Worm (Caenorhabditis elegans) whole organism, L1 larva: ENCODE results near the gene F27D9.7.

Experiments used
- C34B4.2 ChIP-seq: sonication (generic microtip); optimal IDR thresholded peaks from 2 replicates; lab custom pipeline; 2017; ENCODE audit warnings: mild to moderate bottlenecking, missing genetic modification characterization, missing compliant biosample characterization
- Y116A8C.19 ChIP-seq: sonication (generic microtip); optimal IDR thresholded peaks from 2 replicates; lab custom pipeline; 2016; ENCODE audit warnings: missing compliant biosample characterization, missing genetic modification characterization, borderline replicate concordance
- aha-1 ChIP-seq: fragments of 150-350 bp; optimal IDR thresholded peaks from 2 replicates; lab custom pipeline; 2014; ENCODE audit warnings: missing biosample characterization, missing genetic modification characterization
- ceh-8 ChIP-seq: fragments of 200-800 bp; sonication (Bioruptor generic); optimal IDR thresholded peaks from 2 replicates; lab custom pipeline; 2018; ENCODE audit warnings: mild to moderate bottlenecking, missing genetic modification characterization, moderate library complexity, missing compliant biosample characterization
- ceh-90 ChIP-seq: sonication (generic microtip); optimal IDR thresholded peaks from 2 replicates; lab custom pipeline; 2016; ENCODE audit warnings: missing genetic modification characterization, missing compliant biosample characterization
- dsc-1 ChIP-seq: sonication (generic microtip); optimal IDR thresholded peaks from 2 replicates; lab custom pipeline; 2016; ENCODE audit warnings: mild to moderate bottlenecking, missing genetic modification characterization, missing compliant biosample characterization
- efl-1 ChIP-seq, 4 experiments: fragments of 150-350 bp; optimal IDR thresholded peaks in 3 of 4; peaks in 1 of 4; 1 replicate in 1 of 4; 2 replicates in 3 of 4; lab custom pipeline; 2014; ENCODE audit warnings: missing biosample characterization in 2 of 4, missing genetic modification characterization in 2 of 4, missing genetic modification reagents in 2 of 4
- efl-3 ChIP-seq: fragments of 200-800 bp; sonication (Bioruptor generic); optimal IDR thresholded peaks from 2 replicates; lab custom pipeline; 2018; ENCODE audit warnings: mild to moderate bottlenecking, missing genetic modification characterization, missing compliant biosample characterization
- egl-13 ChIP-seq: sonication (generic microtip); optimal IDR thresholded peaks from 2 replicates; lab custom pipeline; 2016; ENCODE audit warnings: missing genotype, missing genetic modification reagents, missing genetic modification characterization, missing compliant biosample characterization
- elt-3 ChIP-seq, 6 experiments: fragments of 150-350 bp in 1 of 6; sonication (generic microtip); optimal IDR thresholded peaks; 2 replicates each; lab custom pipeline; 2017 to 2018; ENCODE audit warnings: missing biosample characterization in 6 of 6, missing genetic modification characterization in 6 of 6, inconsistent platforms in 1 of 6
- ets-5 ChIP-seq: fragments of 200-800 bp; sonication (Bioruptor generic); IDR thresholded peaks from 2 replicates; pipeline ENCODE4 v1.3.6; 2022; ENCODE audit warnings: missing genetic modification characterization, missing compliant biosample characterization
- fkh-8 ChIP-seq: sonication (generic microtip); optimal IDR thresholded peaks from 2 replicates; lab custom pipeline; 2016; ENCODE audit warnings: mild to moderate bottlenecking, missing genetic modification characterization, missing compliant biosample characterization
- hpl-2 ChIP-seq: fragments of 150-350 bp; optimal IDR thresholded peaks from 2 replicates; lab custom pipeline; 2014; ENCODE audit warnings: missing biosample characterization, missing genetic modification reagents, missing genetic modification characterization
- irx-1 ChIP-seq: sonication (generic microtip); optimal IDR thresholded peaks from 2 replicates; lab custom pipeline; 2016; ENCODE audit warnings: missing genetic modification characterization, missing compliant biosample characterization
- lin-13 ChIP-seq: fragments of 150-350 bp; optimal IDR thresholded peaks from 2 replicates; lab custom pipeline; 2014; ENCODE audit warnings: missing biosample characterization, missing genetic modification reagents, missing genetic modification characterization
- lin-14 ChIP-seq: fragments of 200-800 bp; sonication (Bioruptor generic); optimal IDR thresholded peaks from 2 replicates; lab custom pipeline; 2018; ENCODE audit warnings: mild to moderate bottlenecking, missing genetic modification characterization, moderate library complexity, missing compliant biosample characterization
- lin-15B ChIP-seq: fragments of 150-350 bp; sonication (generic microtip); optimal IDR thresholded peaks from 3 replicates; lab custom pipeline; 2014; ENCODE audit warnings: missing biosample characterization, missing genetic modification characterization
- lin-35 ChIP-seq, 2 experiments: fragments of 150-350 bp; optimal IDR thresholded peaks; 2 replicates each; lab custom pipeline; 2014; ENCODE audit warnings: missing biosample characterization in 2 of 2, missing genetic modification characterization in 2 of 2, missing genetic modification reagents in 2 of 2
- lin-39 ChIP-seq: fragments of 150-350 bp; optimal IDR thresholded peaks from 2 replicates; lab custom pipeline; 2014; ENCODE audit warnings: missing biosample characterization, missing genetic modification reagents, missing genetic modification characterization
- lir-3 ChIP-seq: sonication (generic microtip); optimal IDR thresholded peaks from 2 replicates; lab custom pipeline; 2016; ENCODE audit warnings: mild to moderate bottlenecking, missing genetic modification characterization, moderate library complexity, missing compliant biosample characterization; ENCODE audit not compliant: poor library complexity
- mab-9 ChIP-seq: fragments of 200-800 bp; sonication (Bioruptor generic); IDR thresholded peaks from 2 replicates; pipeline ENCODE4 v1.3.6; 2022; ENCODE audit warnings: missing genetic modification reagents, missing genetic modification characterization, missing compliant biosample characterization
- mdl-1 ChIP-seq, 2 experiments: fragments of 150-350 bp; optimal IDR thresholded peaks; 2 replicates each; lab custom pipeline; 2014 to 2017; ENCODE audit warnings: missing biosample characterization in 2 of 2, missing genetic modification characterization in 2 of 2, inconsistent platforms in 1 of 2
- mep-1 ChIP-seq: fragments of 150-350 bp; optimal IDR thresholded peaks from 2 replicates; lab custom pipeline; 2014; ENCODE audit warnings: missing biosample characterization, missing genetic modification characterization
- nhr-19 ChIP-seq: fragments of 200-800 bp; sonication (Bioruptor generic); conservative IDR thresholded peaks from 2 replicates; pipeline ENCODE4 v1.3.6; 2022; ENCODE audit warnings: missing genetic modification characterization, missing compliant biosample characterization
- nhr-28 ChIP-seq: fragments of 150-350 bp; optimal IDR thresholded peaks from 2 replicates; lab custom pipeline; 2014; ENCODE audit warnings: missing biosample characterization, missing genetic modification characterization
- nhr-47 ChIP-seq: sonication (generic microtip); optimal IDR thresholded peaks from 2 replicates; lab custom pipeline; 2016; ENCODE audit warnings: mild to moderate bottlenecking, missing genetic modification characterization, moderate library complexity, missing compliant biosample characterization
- nhr-84 ChIP-seq: sonication (generic microtip); optimal IDR thresholded peaks from 2 replicates; lab custom pipeline; 2017; ENCODE audit warnings: missing biosample characterization, missing genetic modification characterization
- nhr-85 ChIP-seq: sonication (generic microtip); peaks from one replicate; lab custom pipeline; 2016; ENCODE audit warnings: missing genetic modification characterization, inconsistent platforms, missing compliant biosample characterization
- pax-3 ChIP-seq: fragments of 200-800 bp; sonication (Bioruptor generic); optimal IDR thresholded peaks from 2 replicates; lab custom pipeline; 2018; ENCODE audit warnings: mild to moderate bottlenecking, missing genetic modification characterization, moderate library complexity, missing compliant biosample characterization
- snpc-4 ChIP-seq: fragments of 150-350 bp; optimal IDR thresholded peaks from 2 replicates; lab custom pipeline; 2014; ENCODE audit warnings: missing biosample characterization, missing genetic modification characterization
- snu-23 ChIP-seq: sonication (generic microtip); optimal IDR thresholded peaks from 2 replicates; lab custom pipeline; 2016; ENCODE audit warnings: missing genetic modification characterization, missing compliant biosample characterization
- tbx-2 ChIP-seq: sonication (generic microtip); optimal IDR thresholded peaks from 2 replicates; lab custom pipeline; 2016; ENCODE audit warnings: missing genetic modification characterization, missing compliant biosample characterization
- unc-130 ChIP-seq: fragments of 150-350 bp; optimal IDR thresholded peaks from 2 replicates; lab custom pipeline; 2017; ENCODE audit warnings: missing biosample characterization, missing genetic modification characterization, inconsistent platforms
- unc-30 ChIP-seq: sonication (generic microtip); optimal IDR thresholded peaks from 2 replicates; lab custom pipeline; 2017; ENCODE audit warnings: missing biosample characterization, missing genetic modification characterization
- unc-62 ChIP-seq: fragments of 150-350 bp; optimal IDR thresholded peaks from 2 replicates; lab custom pipeline; 2014; ENCODE audit warnings: missing biosample characterization, missing genetic modification reagents, missing genetic modification characterization
- vab-15 ChIP-seq: sonication (generic microtip); optimal IDR thresholded peaks from 2 replicates; lab custom pipeline; 2017; ENCODE audit warnings: missing genotype, mild to moderate bottlenecking, missing genetic modification characterization, missing compliant biosample characterization
- zip-4 ChIP-seq: fragments of 200-800 bp; sonication (Bioruptor generic); optimal IDR thresholded peaks from 2 replicates; lab custom pipeline; 2018; ENCODE audit warnings: mild to moderate bottlenecking, missing genetic modification characterization, moderate library complexity, missing compliant biosample characterization
- ztf-11 ChIP-seq, 2 experiments: sonication (generic microtip); optimal IDR thresholded peaks; 2 replicates each; lab custom pipeline; 2016 to 2017; ENCODE audit warnings: missing genetic modification characterization in 2 of 2, missing biosample characterization in 1 of 2, missing compliant biosample characterization in 1 of 2

Gene F27D9.7

DNA sequence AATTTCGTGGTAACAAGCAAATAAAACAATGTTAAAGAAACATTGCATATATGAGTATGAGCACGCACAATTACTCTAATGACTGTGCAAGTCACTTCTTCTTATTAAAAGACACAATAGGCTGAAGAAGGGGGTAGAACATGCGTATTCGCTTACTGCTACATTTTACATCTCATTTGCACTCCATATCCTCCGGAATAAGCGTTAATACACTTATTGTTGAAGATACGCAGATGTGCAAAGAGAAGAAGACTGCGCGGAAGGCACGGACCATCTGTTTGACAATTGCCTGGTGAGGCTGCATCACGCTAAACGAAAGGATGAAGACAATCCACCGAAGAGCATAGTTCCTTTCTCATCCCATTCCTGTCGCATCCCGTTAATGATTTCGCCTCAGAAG is 42.3 kb upstream of the F27D9.7 start:
- no peak for TF ChIP-seq ztf-11 (tag; optimal IDR thresholded peaks at IDR 0.05; lab: Kevin White, UChicago)
- TF ChIP-seq snpc-4 (tag; lab: Kevin White, UChicago): no peak
- TF ChIP-seq lin-14 (GFP tag; lab: Kevin White, UChicago): peak; percentile 37
- no peak for TF ChIP-seq nhr-28 (tag; lab: Kevin White, UChicago)
- TF ChIP-seq, all 84 proteins: peak for 1

- no peak for TF ChIP-seq lin-39 (tag; lab: Kevin White, UChicago)
- TF ChIP-seq elt-3 (tag; optimal IDR thresholded peaks at IDR 0.05; lab: Kevin White, UChicago): no peak
- TF ChIP-seq pax-3 (tag; lab: Kevin White, UChicago): no peak
These were observed 40.1 kb upstream of the F27D9.7 start, which contains the start of gene K09F5.4 for ce11 chrX:7710643-7711042. Gene K09F5.4 (minus strand): TSS chrX:7710743.

ce11 chrX:7710187-7710586 is 39.6 kb upstream of the F27D9.7 start:
- TF ChIP-seq lin-14 (GFP tag; lab: Kevin White, UChicago) (peak; percentile 57), mab-9 (0 out of 2 replicates have a peak, but pooled peaks have one; percentile 30), fkh-8 (tag; lab: Kevin White, UChicago) (peak; percentile 44), C34B4.2 (no peak), egl-13 (no peak)

DNA sequence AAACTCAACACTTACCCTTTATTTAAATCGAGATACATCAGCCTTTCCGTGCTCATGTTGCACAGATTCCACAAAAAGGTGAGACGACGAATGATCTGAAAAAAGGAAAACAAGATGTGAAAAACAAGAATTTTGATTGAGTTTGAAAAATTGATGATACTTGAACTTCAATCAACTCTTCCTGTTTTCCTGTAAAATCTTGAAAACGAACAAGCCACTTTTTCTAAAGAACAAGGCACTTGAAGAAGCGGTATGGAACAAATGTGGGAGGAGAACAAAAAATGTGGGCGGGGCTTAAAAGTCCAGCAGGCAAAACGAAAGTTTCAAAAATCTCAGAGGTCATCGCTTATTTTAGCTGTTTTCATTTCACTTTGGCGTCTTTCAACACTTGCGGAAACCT is 36.5 kb upstream of the F27D9.7 start, which contains the start of gene kvs-1:
Gene kvs-1 (minus strand): TSS at position 101 of the 400 bp plus-strand sequence.
- TF ChIP-seq lin-35 (GFP tag; optimal IDR thresholded peaks at IDR 0.05; lab: Kevin White, UChicago) (no peak), nhr-84 (no peak), efl-1 (optimal IDR thresholded peaks at IDR 0.05; lab: Kevin White, UChicago) (no peak), efl-1 (GFP tag; optimal IDR thresholded peaks at IDR 0.05 in 1 of 2; lab: Kevin White, UChicago) (peak in 1 of 2 experiments; percentile 49), lin-13 (GFP tag; lab: Kevin White, UChicago) (no peak)

ce11 chrX:7703863-7704262 is 33.3 kb upstream of the F27D9.7 start:
- TF ChIP-seq efl-1 (optimal IDR thresholded peaks at IDR 0.05; lab: Kevin White, UChicago) (no peak), efl-1 (GFP tag; optimal IDR thresholded peaks at IDR 0.05 in 1 of 2; lab: Kevin White, UChicago) (peak in 1 of 2 experiments; percentile 51), lir-3 (tag; lab: Kevin White, UChicago) (no peak)

DNA sequence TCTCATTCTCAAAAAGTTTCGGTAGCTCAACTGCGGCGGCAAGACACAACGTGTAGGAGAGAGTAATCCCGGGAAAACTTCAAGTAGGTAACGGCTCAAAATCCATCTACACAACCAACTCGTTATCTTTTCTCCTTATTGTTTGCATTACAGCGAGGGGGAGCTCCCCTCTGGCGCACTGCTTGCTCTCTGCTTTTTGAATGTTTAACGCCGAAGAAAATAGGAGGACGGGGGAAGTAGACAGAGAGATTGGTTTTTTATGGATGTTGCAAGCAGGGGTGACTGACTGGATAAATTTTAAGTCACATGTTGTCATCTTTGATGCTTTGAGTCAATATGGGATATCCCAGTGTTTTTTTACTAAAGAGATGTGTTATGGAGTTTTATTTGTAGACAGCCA is 19.0 kb upstream of the F27D9.7 start:
- peak; percentile 11 for TF ChIP-seq dsc-1 (tag; lab: Kevin White, UChicago)
- no peak for TF ChIP-seq nhr-47
- TF ChIP-seq fkh-8 (tag; lab: Kevin White, UChicago): no peak
- no peak for TF ChIP-seq efl-1 (optimal IDR thresholded peaks at IDR 0.05; lab: Kevin White, UChicago)
- TF ChIP-seq efl-1 (GFP tag; optimal IDR thresholded peaks at IDR 0.05 in 1 of 2; lab: Kevin White, UChicago): peak in 1 of 2 experiments; percentile 13
- no peak for TF ChIP-seq lin-15B (tag; lab: Kevin White, UChicago)
- TF ChIP-seq C34B4.2: no peak
- TF ChIP-seq tbx-2 (tag; lab: Kevin White, UChicago): peak; percentile 9
- no peak for TF ChIP-seq snu-23 (GFP tag; lab: Kevin White, UChicago)
- TF ChIP-seq aha-1: no peak
- no peak for TF ChIP-seq unc-130 (tag; lab: Kevin White, UChicago)
- peak; percentile 51 for TF ChIP-seq lin-14 (GFP tag; lab: Kevin White, UChicago)

DNA sequence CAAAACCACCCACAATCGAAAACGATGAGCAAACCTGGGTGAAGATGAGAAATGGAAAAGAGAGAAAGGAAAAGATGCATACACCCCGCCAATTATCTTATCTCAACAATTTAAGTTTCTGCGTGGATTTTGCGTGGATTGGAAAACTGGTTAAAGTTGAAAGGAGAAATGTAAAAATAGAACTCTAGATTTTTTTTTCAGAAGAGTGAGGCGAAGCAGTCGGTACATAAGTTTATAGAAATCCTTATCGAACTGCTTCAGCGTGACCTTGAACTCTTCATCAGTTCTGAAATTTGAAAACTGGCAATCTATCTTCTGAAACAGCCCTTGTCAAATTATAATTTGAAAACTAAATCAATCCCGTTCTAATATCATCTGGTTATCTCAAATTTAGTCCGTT is 18.6 kb upstream of the F27D9.7 start, which contains the start of gene clik-2:
Gene clik-2 (minus strand): TSS at position 101 of the 400 bp plus-strand sequence.
- TF ChIP-seq hpl-2 (no peak), snpc-4 (tag; lab: Kevin White, UChicago) (no peak), nhr-19 (no peak), nhr-28 (tag; lab: Kevin White, UChicago) (no peak), irx-1 (tag; lab: Kevin White, UChicago) (no peak), ceh-90 (tag; lab: Kevin White, UChicago) (no peak), mdl-1 (tag; optimal IDR thresholded peaks at IDR 0.05; lab: Kevin White, UChicago) (no peak), ceh-8 (no peak), Y116A8C.19 (tag; lab: Kevin White, UChicago) (no peak), lin-39 (tag; lab: Kevin White, UChicago) (no peak), zip-4 (no peak), unc-30 (tag; lab: Kevin White, UChicago) (no peak), efl-3 (no peak), ets-5 (GFP tag; lab: Robert Waterston, UW) (no peak), vab-15 (no peak), nhr-85 (tag; lab: Kevin White, UChicago) (no peak), tbx-2 (tag; lab: Kevin White, UChicago) (no peak), mep-1 (tag; lab: Kevin White, UChicago) (no peak), unc-62 (no peak)
